Worm (Caenorhabditis elegans): ENCODE data around the gene zhit-2.

DNA sequence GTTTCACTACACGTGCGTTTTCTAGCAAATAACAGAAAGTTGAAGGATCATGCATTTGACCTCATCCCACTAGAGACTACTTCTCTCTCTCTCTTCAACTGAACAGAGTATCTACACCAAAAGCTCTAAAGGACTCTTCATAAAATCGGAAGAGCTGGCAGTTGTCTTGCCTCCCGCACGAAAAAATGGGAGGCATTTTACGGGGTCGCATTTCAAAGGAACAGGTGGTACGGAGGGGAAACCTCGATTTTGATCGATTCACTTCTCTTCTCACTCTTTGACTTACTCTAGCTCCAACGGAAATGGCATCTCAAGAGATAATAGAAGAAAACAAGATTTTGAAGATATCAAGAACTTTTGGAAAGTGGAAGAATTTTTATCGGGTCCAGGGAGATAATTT is 39.0 kb upstream of the zhit-2 start:
- no peak for TF ChIP-seq F13H6.1 (tag; optimal IDR thresholded peaks at IDR 0.05)
- TF ChIP-seq gmeb-2 (tag; optimal IDR thresholded peaks at IDR 0.05) = no peak
- TF ChIP-seq pha-4 (tag; optimal IDR thresholded peaks at IDR 0.05) = no peak
- TF ChIP-seq pax-1 (tag; optimal IDR thresholded peaks at IDR 0.05) = no peak
- TF ChIP-seq zip-5 (tag; optimal IDR thresholded peaks at IDR 0.05) = no peak
- no peak for TF ChIP-seq hlh-6 (tag; optimal IDR thresholded peaks at IDR 0.05)
- TF ChIP-seq elt-2 (tag; optimal IDR thresholded peaks at IDR 0.05) = no peak
- peak; percentile 88 for TF ChIP-seq unc-55 (GFP tag; optimal IDR thresholded peaks at IDR 0.05)
- TF ChIP-seq nhr-11 (tag; optimal IDR thresholded peaks at IDR 0.05) = no peak
